Worm (Caenorhabditis elegans) whole organism, L4 larva: ENCODE results near the gene F56C3.9.

ENCODE experiments used
- Y5F2A.4 ChIP-seq: fragments of 200-800 bp; sonication (Bioruptor generic); optimal IDR thresholded peaks from 2 replicates; lab custom pipeline; 2018; ENCODE audit warnings: mild to moderate bottlenecking, missing genetic modification characterization, missing compliant biosample characterization
- fkh-10 ChIP-seq: fragments of 150-350 bp; optimal IDR thresholded peaks from 2 replicates; lab custom pipeline; 2014; ENCODE audit warnings: missing biosample characterization, missing genetic modification reagents, missing genetic modification characterization
- hif-1 ChIP-seq, 2 experiments: sonication (generic microtip); optimal IDR thresholded peaks; 2 replicates each; lab custom pipeline; 2016 to 2017; ENCODE audit warnings: missing compliant biosample characterization in 2 of 2, missing genetic modification characterization in 2 of 2, missing genetic modification reagents in 2 of 2, missing genotype in 2 of 2, mild to moderate bottlenecking in 1 of 2
- lin-13 ChIP-seq: fragments of 150-350 bp; optimal IDR thresholded peaks from 2 replicates; lab custom pipeline; 2014; ENCODE audit warnings: missing biosample characterization, missing genetic modification reagents, missing genetic modification characterization
- mdl-1 ChIP-seq, 2 experiments: fragments of 150-350 bp in 1 of 2; sonication (generic microtip) in 1 of 2; optimal IDR thresholded peaks; 2 replicates each; lab custom pipeline; 2014 to 2017; ENCODE audit warnings: missing biosample characterization in 2 of 2, missing genetic modification characterization in 2 of 2
- pha-4 ChIP-seq, 2 experiments: fragments of 150-350 bp in 1 of 2; fragments of 200-800 bp in 1 of 2; sonication (Bioruptor generic) in 1 of 2; IDR thresholded peaks in 1 of 2; optimal IDR thresholded peaks in 1 of 2; 2 replicates each; pipeline versions ENCODE4 v1.3.6 to Lab custom; 2014 to 2022; ENCODE audit warnings: missing genetic modification characterization in 2 of 2, missing genetic modification reagents in 2 of 2, missing biosample characterization in 1 of 2, missing compliant biosample characterization in 1 of 2
- zag-1 ChIP-seq: fragments of 150-350 bp; optimal IDR thresholded peaks from 2 replicates; lab custom pipeline; 2014; ENCODE audit warnings: missing biosample characterization, missing genetic modification characterization

ce11 chrX:1344818-1345217 lies 49.0 kb downstream of the F56C3.9 start:
- TF ChIP-seq mdl-1 (tag; optimal IDR thresholded peaks at IDR 0.05; lab: Kevin White, UChicago) (peak; percentile 87 to 91), zag-1 (tag; lab: Kevin White, UChicago) (peak; percentile 85), hif-1 (tag; optimal IDR thresholded peaks at IDR 0.05; lab: Kevin White, UChicago) (peak; percentile 61 to 67), lin-13 (GFP tag; lab: Kevin White, UChicago) (peak; percentile 94), Y5F2A.4 (GFP tag; lab: Kevin White, UChicago) (peak; percentile 87), pha-4 (GFP tag; IDR thresholded peaks at IDR 0.05; lab: Robert Waterston, UW) (peak; percentile 84), pha-4 (tag; optimal IDR thresholded peaks at IDR 0.05; lab: Kevin White, UChicago) (peak; percentile 95), fkh-10 (GFP tag; lab: Kevin White, UChicago) (peak; percentile 98)
